Worm (Caenorhabditis elegans): Measurements from ENCODE around the gene glb-28.
A peak's percentile ranks its signal among the peaks of the same experiment; 100 is the strongest.

Gene glb-28

DNA sequence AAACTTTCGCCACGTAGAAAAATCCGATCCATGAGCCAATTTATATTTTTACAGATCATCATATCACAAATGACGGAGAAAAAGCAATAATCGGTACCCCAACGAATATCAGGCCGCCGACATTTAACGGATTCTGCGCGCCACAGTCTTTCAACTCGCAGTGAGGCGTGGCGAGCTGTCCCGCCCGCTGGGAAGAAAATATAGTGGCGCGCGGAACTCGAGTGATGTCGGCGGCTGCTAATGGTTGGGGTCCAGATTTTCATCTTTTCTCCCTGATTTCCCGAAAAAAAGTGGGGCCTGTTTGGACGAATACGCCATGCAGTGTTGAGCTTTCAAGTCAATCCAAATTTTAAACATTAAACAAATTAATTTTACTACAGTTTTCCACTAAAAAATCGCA, 38.5 kb downstream of the glb-28 start:
- no peak for TF ChIP-seq tbx-37 (GFP tag; conservative IDR thresholded peaks at IDR 0.05)
- no peak for TF ChIP-seq tra-4 (tag; optimal IDR thresholded peaks at IDR 0.05)
- TF ChIP-seq ceh-13 (GFP tag; optimal IDR thresholded peaks at IDR 0.05), result no peak
- no peak for TF ChIP-seq hmg-4 (GFP tag; optimal IDR thresholded peaks at IDR 0.05)

ce11 chrX:15277714-15278187, 39.3 kb downstream of the glb-28 start, which contains the start of gene kin-20:
Gene kin-20 (minus strand): TSS chrX:15277764.
- no peak for TF ChIP-seq ets-7 (tag; optimal IDR thresholded peaks at IDR 0.05)
- no peak for TF ChIP-seq hmbx-1 (tag; optimal IDR thresholded peaks at IDR 0.05)
- no peak for TF ChIP-seq tbx-11 (GFP tag; IDR thresholded peaks at IDR 0.05)
- peak; percentile 76 for TF ChIP-seq hmg-4 (GFP tag; optimal IDR thresholded peaks at IDR 0.05)
- no peak for TF ChIP-seq ama-1 (optimal IDR thresholded peaks at IDR 0.05)
- no peak for TF ChIP-seq F13C5.2 (tag; optimal IDR thresholded peaks at IDR 0.05)
- TF ChIP-seq tbx-37 (GFP tag; conservative IDR thresholded peaks at IDR 0.05), result 0 out of 2 replicates have a peak, but pooled peaks have one; percentile 18
- TF ChIP-seq ceh-13 (GFP tag; optimal IDR thresholded peaks at IDR 0.05), result no peak

- no peak for TF ChIP-seq hmbx-1 (tag; optimal IDR thresholded peaks at IDR 0.05)
- TF ChIP-seq pes-1 (GFP tag; IDR thresholded peaks at IDR 0.05), result no peak
- no peak for TF ChIP-seq aly-1 (tag; optimal IDR thresholded peaks at IDR 0.05)
- TF ChIP-seq scrt-1 (GFP tag; IDR thresholded peaks at IDR 0.05), result no peak
- TF ChIP-seq hnd-1 (tag; optimal IDR thresholded peaks at IDR 0.05), result no peak
- no peak for TF ChIP-seq ets-7 (tag; optimal IDR thresholded peaks at IDR 0.05)
Observed at ce11 chrX:15276774-15277173, 40.3 kb downstream of the glb-28 start.

ce11 chrX:15276241-15276640, 40.8 kb downstream of the glb-28 start:
- TF ChIP-seq tbx-37 (GFP tag; conservative IDR thresholded peaks at IDR 0.05), result no peak
- no peak for TF ChIP-seq flt-1 (GFP tag; IDR thresholded peaks at IDR 0.05)
- TF ChIP-seq aly-1 (tag; optimal IDR thresholded peaks at IDR 0.05), result no peak
- TF ChIP-seq sea-1 (GFP tag; conservative IDR thresholded peaks at IDR 0.05), result no peak
- TF ChIP-seq tbx-11 (GFP tag; IDR thresholded peaks at IDR 0.05), result no peak
- no peak for TF ChIP-seq B0310.2 (tag; optimal IDR thresholded peaks at IDR 0.05)
- no peak for TF ChIP-seq ama-1 (optimal IDR thresholded peaks at IDR 0.05)
- TF ChIP-seq tra-4 (tag; optimal IDR thresholded peaks at IDR 0.05), result no peak
- no peak for TF ChIP-seq hmg-4 (GFP tag; optimal IDR thresholded peaks at IDR 0.05)
- TF ChIP-seq F13C5.2 (tag; optimal IDR thresholded peaks at IDR 0.05), result no peak
- TF ChIP-seq scrt-1 (GFP tag; IDR thresholded peaks at IDR 0.05), result no peak
- no peak for TF ChIP-seq ceh-13 (GFP tag; optimal IDR thresholded peaks at IDR 0.05)
- no peak for TF ChIP-seq hnd-1 (tag; optimal IDR thresholded peaks at IDR 0.05)
- TF ChIP-seq hmbx-1 (tag; optimal IDR thresholded peaks at IDR 0.05), result no peak
- TF ChIP-seq ets-7 (tag; optimal IDR thresholded peaks at IDR 0.05), result no peak
- TF ChIP-seq ceh-36 (tag; optimal IDR thresholded peaks at IDR 0.05), result no peak
- TF ChIP-seq pes-1 (GFP tag; IDR thresholded peaks at IDR 0.05), result no peak

ce11 chrX:15274827-15275761, 42.0 kb downstream of the glb-28 start:
- TF ChIP-seq B0310.2 (tag; optimal IDR thresholded peaks at IDR 0.05) (peak; percentile 72), hmg-4 (GFP tag; optimal IDR thresholded peaks at IDR 0.05) (peak; percentile 80), F13C5.2 (tag; optimal IDR thresholded peaks at IDR 0.05) (peak; percentile 60), tbx-11 (GFP tag; IDR thresholded peaks at IDR 0.05) (no peak), aly-1 (tag; optimal IDR thresholded peaks at IDR 0.05) (peak; percentile 58), ets-7 (tag; optimal IDR thresholded peaks at IDR 0.05) (no peak), ceh-36 (tag; optimal IDR thresholded peaks at IDR 0.05) (no peak)

DNA sequence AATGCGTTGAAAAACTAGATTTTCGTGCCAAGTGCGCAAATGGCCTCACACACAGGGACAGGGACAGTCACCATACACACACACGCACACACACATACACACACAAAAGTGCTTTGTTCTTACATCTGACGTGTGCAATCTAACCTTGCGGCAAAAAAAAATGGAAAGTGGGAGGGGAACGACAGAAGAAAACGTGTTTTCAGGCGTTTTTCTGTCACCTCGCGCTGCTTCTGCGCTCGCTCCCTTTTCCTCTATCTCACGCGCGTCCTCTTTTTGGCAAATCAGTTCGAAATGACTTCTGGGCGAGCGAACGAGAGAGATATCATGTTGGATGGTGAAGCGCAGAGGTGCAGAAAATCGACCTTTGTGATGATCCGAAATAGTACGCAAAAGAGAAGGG, 43.0 kb downstream of the glb-28 start:
- TF ChIP-seq flt-1 (GFP tag; IDR thresholded peaks at IDR 0.05) (no peak), scrt-1 (GFP tag; IDR thresholded peaks at IDR 0.05) (no peak), ceh-36 (tag; optimal IDR thresholded peaks at IDR 0.05) (no peak), B0310.2 (tag; optimal IDR thresholded peaks at IDR 0.05) (no peak), aly-1 (tag; optimal IDR thresholded peaks at IDR 0.05) (no peak), ceh-13 (GFP tag; optimal IDR thresholded peaks at IDR 0.05) (no peak), F13C5.2 (tag; optimal IDR thresholded peaks at IDR 0.05) (no peak), hnd-1 (tag; optimal IDR thresholded peaks at IDR 0.05) (no peak), hmbx-1 (tag; optimal IDR thresholded peaks at IDR 0.05) (no peak)

DNA sequence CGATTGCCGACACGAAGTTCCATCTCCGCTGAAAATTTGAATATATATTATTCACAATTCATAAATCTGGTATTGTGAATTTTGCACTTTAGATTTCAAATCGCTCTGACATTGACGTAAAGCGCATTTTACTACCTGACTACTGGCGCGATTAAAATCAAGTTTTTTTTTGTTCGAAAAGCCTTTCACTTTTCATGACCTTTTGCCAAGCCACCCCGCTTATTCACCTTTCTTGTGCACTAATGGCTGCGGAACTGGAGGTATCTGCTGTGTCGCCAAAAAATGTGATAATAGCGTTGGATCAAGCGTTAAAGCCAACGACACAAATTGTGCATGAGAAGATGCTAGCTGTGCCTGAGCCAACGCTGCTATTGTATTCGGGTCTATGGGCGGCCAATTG, 44.1 kb downstream of the glb-28 start:
- TF ChIP-seq ama-1 (optimal IDR thresholded peaks at IDR 0.05), result peak; percentile 16
- no peak for TF ChIP-seq tbx-11 (GFP tag; IDR thresholded peaks at IDR 0.05)

DNA sequence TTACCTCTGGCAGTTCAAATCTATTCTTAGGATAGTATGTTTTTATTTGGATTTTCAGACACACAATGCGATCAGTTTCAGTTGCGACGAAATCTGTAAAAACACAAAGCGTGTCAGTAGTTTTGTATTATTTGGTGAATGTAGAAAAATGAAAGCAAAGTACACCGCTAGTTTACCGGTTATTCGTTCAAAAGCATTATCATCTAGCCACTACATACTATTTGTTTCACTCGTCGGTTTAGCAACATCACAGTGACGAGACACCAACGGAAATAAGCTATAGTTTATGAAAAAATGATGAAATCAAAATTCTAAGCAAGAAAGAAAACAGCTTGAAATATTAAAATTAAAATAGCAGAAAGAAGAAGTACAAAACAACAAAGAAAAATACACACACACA, 46.4 kb downstream of the glb-28 start:
- TF ChIP-seq ama-1 (optimal IDR thresholded peaks at IDR 0.05), result no peak
- TF ChIP-seq hmbx-1 (tag; optimal IDR thresholded peaks at IDR 0.05), result no peak

DNA sequence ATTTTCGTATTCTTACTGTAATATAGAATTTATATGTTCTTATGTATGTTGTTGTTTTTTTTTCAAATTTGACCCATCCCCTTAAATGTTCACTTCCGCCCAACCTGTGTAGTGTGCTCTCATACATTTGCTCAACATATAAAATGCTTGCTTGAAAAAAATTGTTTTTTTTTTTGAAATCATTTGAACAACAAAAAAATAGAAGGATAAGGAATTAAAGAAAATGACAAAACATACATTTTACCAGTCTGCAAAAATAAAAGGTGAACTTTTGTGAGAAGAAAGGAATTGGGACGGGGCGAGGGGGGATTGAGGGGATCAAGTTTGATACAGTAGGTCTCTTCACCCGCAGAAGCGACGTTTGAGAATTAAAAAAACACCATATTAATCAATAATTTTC, 48.6 kb downstream of the glb-28 start:
- no peak for TF ChIP-seq B0310.2 (tag; optimal IDR thresholded peaks at IDR 0.05)
- no peak for TF ChIP-seq F13C5.2 (tag; optimal IDR thresholded peaks at IDR 0.05)
- no peak for TF ChIP-seq scrt-1 (GFP tag; IDR thresholded peaks at IDR 0.05)
- TF ChIP-seq aly-1 (tag; optimal IDR thresholded peaks at IDR 0.05), result no peak
- no peak for TF ChIP-seq tra-4 (tag; optimal IDR thresholded peaks at IDR 0.05)
- no peak for TF ChIP-seq hmg-4 (GFP tag; optimal IDR thresholded peaks at IDR 0.05)
- TF ChIP-seq ama-1 (optimal IDR thresholded peaks at IDR 0.05), result no peak
- no peak for TF ChIP-seq ceh-13 (GFP tag; optimal IDR thresholded peaks at IDR 0.05)
- TF ChIP-seq flt-1 (GFP tag; IDR thresholded peaks at IDR 0.05), result no peak
- TF ChIP-seq hmbx-1 (tag; optimal IDR thresholded peaks at IDR 0.05), result no peak
- no peak for TF ChIP-seq tbx-11 (GFP tag; IDR thresholded peaks at IDR 0.05)
- TF ChIP-seq hnd-1 (tag; optimal IDR thresholded peaks at IDR 0.05), result no peak
- TF ChIP-seq tbx-37 (GFP tag; conservative IDR thresholded peaks at IDR 0.05), result no peak
- TF ChIP-seq ceh-36 (tag; optimal IDR thresholded peaks at IDR 0.05), result no peak
- TF ChIP-seq pes-1 (GFP tag; IDR thresholded peaks at IDR 0.05), result no peak
- TF ChIP-seq ets-7 (tag; optimal IDR thresholded peaks at IDR 0.05), result no peak
